Fruit fly (Drosophila melanogaster) whole organism, embryonic: Measurements from ENCODE around the gene CG13113.

Experiments used
- Ada2b ChIP-seq: fragments of 200-800 bp; sonication (Bioruptor generic); IDR thresholded peaks from 2 replicates; pipeline ENCODE4 v1.3.6; 2022; ENCODE audit warnings: missing biosample characterization, missing genetic modification characterization
- BEAF-32 ChIP-seq: fragments of 200-800 bp; sonication (Bioruptor generic); optimal IDR thresholded peaks from 3 replicates; lab custom pipeline; 2017; ENCODE audit warnings: missing biosample characterization, missing genetic modification characterization, mild to moderate bottlenecking, moderate library complexity, missing genetic modification reagents
- Bdp1 ChIP-seq: fragments of 200-800 bp; sonication (Bioruptor generic); optimal IDR thresholded peaks from 3 replicates; lab custom pipeline; 2016; ENCODE audit warnings: missing biosample characterization, missing genetic modification characterization
- CG11398 ChIP-seq: fragments of 200-800 bp; sonication (Bioruptor generic); optimal IDR thresholded peaks from 2 replicates; lab custom pipeline; 2016; ENCODE audit warnings: missing biosample characterization, missing genetic modification characterization
- CG11456 ChIP-seq: fragments of 200-800 bp; sonication (Bioruptor generic); IDR thresholded peaks from 3 replicates; pipeline ENCODE4 v1.3.6; 2022; ENCODE audit warnings: missing biosample characterization, missing genetic modification characterization
- CG12104 ChIP-seq: fragments of 200-800 bp; sonication (Bioruptor generic); optimal IDR thresholded peaks from 3 replicates; lab custom pipeline; 2016; ENCODE audit warnings: missing biosample characterization, missing genetic modification characterization
- CG1233 ChIP-seq: fragments of 200-800 bp; sonication (Bioruptor generic); optimal IDR thresholded peaks from 4 replicates; lab custom pipeline; 2018; ENCODE audit warnings: missing biosample characterization, mild to moderate bottlenecking, missing genetic modification characterization
- CG12744 ChIP-seq: fragments of 200-800 bp; sonication (Bioruptor generic); optimal IDR thresholded peaks from 2 replicates; lab custom pipeline; 2016; ENCODE audit warnings: missing biosample characterization, missing genetic modification characterization
- CG13123 ChIP-seq: fragments of 200-800 bp; sonication (Bioruptor generic); optimal IDR thresholded peaks from 2 replicates; lab custom pipeline; 2016; ENCODE audit warnings: missing biosample characterization, missing genetic modification characterization
- CG14965 ChIP-seq: fragments of 200-800 bp; sonication (Bioruptor generic); optimal IDR thresholded peaks from 2 replicates; lab custom pipeline; 2016; ENCODE audit warnings: missing biosample characterization, missing genetic modification characterization, borderline replicate concordance
- CG18262 ChIP-seq: fragments of 200-800 bp; optimal IDR thresholded peaks from 3 replicates; lab custom pipeline; 2019; ENCODE audit warnings: missing biosample characterization, mild to moderate bottlenecking, missing genetic modification characterization, moderate library complexity
- CG18619 ChIP-seq: fragments of 200-800 bp; sonication (Bioruptor generic); optimal IDR thresholded peaks from 3 replicates; lab custom pipeline; 2017; ENCODE audit warnings: missing biosample characterization, mild to moderate bottlenecking, missing genetic modification characterization
- CG18764 ChIP-seq: fragments of 200-800 bp; sonication (Bioruptor generic); optimal IDR thresholded peaks from 3 replicates; lab custom pipeline; 2016; ENCODE audit warnings: missing biosample characterization, missing genetic modification characterization
- CG2875 ChIP-seq: fragments of 200-800 bp; sonication (Bioruptor generic); optimal IDR thresholded peaks from 2 replicates; lab custom pipeline; 2017; ENCODE audit warnings: missing biosample characterization, mild to moderate bottlenecking, missing genetic modification characterization, missing genetic modification reagents
- CG2889 ChIP-seq: fragments of 200-800 bp; sonication (Bioruptor generic); IDR thresholded peaks from 3 replicates; pipeline ENCODE4 v1.3.6; 2022; ENCODE audit warnings: missing biosample characterization, missing genetic modification characterization
- CG31365 ChIP-seq: fragments of 200-800 bp; sonication (Bioruptor generic); optimal IDR thresholded peaks from 2 replicates; lab custom pipeline; 2018; ENCODE audit warnings: missing biosample characterization, mild to moderate bottlenecking, missing genetic modification characterization
- CG31441 ChIP-seq: fragments of 200-800 bp; sonication (Bioruptor generic); IDR thresholded peaks from 2 replicates; pipeline ENCODE4 v1.3.6; 2022; ENCODE audit warnings: missing biosample characterization, missing genetic modification characterization
- CG34422 ChIP-seq: fragments of 200-800 bp; sonication (Bioruptor generic); IDR thresholded peaks from 3 replicates; pipeline ENCODE4 v1.3.6; 2022; ENCODE audit warnings: missing biosample characterization, missing genetic modification characterization
- CG4707 ChIP-seq: fragments of 200-800 bp; sonication (Bioruptor generic); optimal IDR thresholded peaks from 2 replicates; lab custom pipeline; 2018; ENCODE audit warnings: missing biosample characterization, mild to moderate bottlenecking, missing genetic modification characterization, moderate library complexity
- CG4730 ChIP-seq: fragments of 200-800 bp; sonication (Bioruptor generic); IDR thresholded peaks from 2 replicates; pipeline ENCODE4 v1.3.6; 2022; ENCODE audit warnings: missing biosample characterization, missing genetic modification characterization
- CG6683 ChIP-seq: fragments of 200-800 bp; sonication (Bioruptor generic); optimal IDR thresholded peaks from 2 replicates; lab custom pipeline; 2017; ENCODE audit warnings: missing biosample characterization, mild to moderate bottlenecking, missing genetic modification characterization, missing genetic modification reagents
- CG6765 ChIP-seq: fragments of 200-800 bp; sonication (Bioruptor generic); optimal IDR thresholded peaks from 3 replicates; lab custom pipeline; 2017; ENCODE audit warnings: missing biosample characterization, mild to moderate bottlenecking, missing genetic modification characterization
- CG7556 ChIP-seq: fragments of 200-800 bp; sonication (Bioruptor generic); optimal IDR thresholded peaks from 2 replicates; lab custom pipeline; 2017; ENCODE audit warnings: missing biosample characterization, mild to moderate bottlenecking, missing genetic modification characterization
- CG7987 ChIP-seq: fragments of 200-800 bp; sonication (Bioruptor generic); optimal IDR thresholded peaks from 2 replicates; lab custom pipeline; 2018; ENCODE audit warnings: missing biosample characterization, mild to moderate bottlenecking, missing genetic modification characterization, moderate library complexity
- CG8388 ChIP-seq: fragments of 200-800 bp; sonication (Bioruptor generic); optimal IDR thresholded peaks from 2 replicates; lab custom pipeline; 2019; ENCODE audit warnings: missing biosample characterization, mild to moderate bottlenecking, missing genetic modification characterization, moderate library complexity
- CG8924 ChIP-seq: fragments of 200-800 bp; optimal IDR thresholded peaks from 3 replicates; lab custom pipeline; 2019; ENCODE audit warnings: missing biosample characterization, mild to moderate bottlenecking, missing genetic modification characterization, moderate library complexity
- CkIIα-i1 ChIP-seq: fragments of 200-800 bp; sonication (Bioruptor generic); IDR thresholded peaks from 2 replicates; pipeline ENCODE4 v1.3.6; 2022; ENCODE audit warnings: missing biosample characterization, missing genetic modification characterization
- CoRest ChIP-seq: fragments of 200-800 bp; sonication (Bioruptor generic); optimal IDR thresholded peaks from 3 replicates; lab custom pipeline; 2018; ENCODE audit warnings: missing biosample characterization, mild to moderate bottlenecking, missing genetic modification characterization, moderate library complexity
- Deaf1 ChIP-seq: fragments of 200-800 bp; optimal IDR thresholded peaks from 3 replicates; lab custom pipeline; 2019; ENCODE audit warnings: missing biosample characterization, mild to moderate bottlenecking, missing genetic modification characterization, moderate library complexity
- Dfd ChIP-seq, 2 experiments: fragments of >200 bp; optimal IDR thresholded peaks; 2 replicates each; lab custom pipeline; 2017; ENCODE audit warnings: missing biosample characterization in 2 of 2, missing genetic modification characterization in 2 of 2
- H15 ChIP-seq: fragments of 200-800 bp; sonication (Bioruptor generic); IDR thresholded peaks from 3 replicates; pipeline ENCODE4 v1.3.6; 2022; ENCODE audit warnings: missing biosample characterization, missing genetic modification characterization
- HLH3B ChIP-seq: fragments of 200-800 bp; sonication (Bioruptor generic); IDR thresholded peaks from 2 replicates; pipeline ENCODE4 v1.3.6; 2022; ENCODE audit warnings: missing biosample characterization, missing genetic modification characterization
- MTF-1 ChIP-seq: fragments of 200-800 bp; sonication (Bioruptor generic); optimal IDR thresholded peaks from 2 replicates; lab custom pipeline; 2018; ENCODE audit warnings: missing biosample characterization, mild to moderate bottlenecking, missing genetic modification characterization, borderline replicate concordance
- NC2α ChIP-seq: fragments of 200-800 bp; sonication (Bioruptor generic); optimal IDR thresholded peaks from 2 replicates; lab custom pipeline; 2016; ENCODE audit warnings: missing biosample characterization, missing genetic modification characterization
- Side ChIP-seq: fragments of 200-800 bp; sonication (Bioruptor generic); optimal IDR thresholded peaks from 2 replicates; lab custom pipeline; 2016; ENCODE audit warnings: missing biosample characterization, missing genetic modification characterization
- ab ChIP-seq: fragments of 200-800 bp; sonication (Bioruptor generic); optimal IDR thresholded peaks from 2 replicates; lab custom pipeline; 2016; ENCODE audit warnings: missing biosample characterization, missing genetic modification characterization
- cg ChIP-seq: fragments of 200-800 bp; sonication (Bioruptor generic); optimal IDR thresholded peaks from 3 replicates; lab custom pipeline; 2019; ENCODE audit warnings: missing biosample characterization, mild to moderate bottlenecking, missing genetic modification characterization, moderate library complexity
- chinmo ChIP-seq: fragments of 200-800 bp; sonication (Bioruptor generic); IDR thresholded peaks from 4 replicates; pipeline ENCODE4 v1.3.6; 2022; ENCODE audit warnings: missing biosample characterization, missing genetic modification characterization; ENCODE audit not compliant: partially characterized antibody
- disco-r ChIP-seq: fragments of 200-800 bp; sonication (Bioruptor generic); optimal IDR thresholded peaks from 2 replicates; lab custom pipeline; 2016; ENCODE audit warnings: missing biosample characterization, missing genetic modification characterization
- en ChIP-seq: fragments of 200-800 bp; sonication (Bioruptor generic); optimal IDR thresholded peaks from 2 replicates; lab custom pipeline; 2016; ENCODE audit warnings: missing biosample characterization, missing genetic modification characterization
- eve ChIP-seq, 2 experiments: fragments of >200 bp; optimal IDR thresholded peaks; 2 replicates each; lab custom pipeline; 2017; ENCODE audit warnings: missing biosample characterization in 2 of 2, missing genetic modification characterization in 2 of 2
- fd3F ChIP-seq: fragments of 200-800 bp; sonication (Bioruptor generic); optimal IDR thresholded peaks from 2 replicates; lab custom pipeline; 2018; ENCODE audit warnings: missing biosample characterization, mild to moderate bottlenecking, missing genetic modification characterization, moderate library complexity
- gro ChIP-seq: fragments of 200-800 bp; sonication (Bioruptor generic); optimal IDR thresholded peaks from 2 replicates; lab custom pipeline; 2016; ENCODE audit warnings: missing biosample characterization, missing genetic modification characterization
- lilli ChIP-seq: fragments of 200-800 bp; sonication (Bioruptor generic); optimal IDR thresholded peaks from 3 replicates; lab custom pipeline; 2016; ENCODE audit warnings: missing biosample characterization, missing genetic modification characterization
- pfk ChIP-seq: fragments of 200-800 bp; sonication (Bioruptor generic); optimal IDR thresholded peaks from 2 replicates; lab custom pipeline; 2018; ENCODE audit warnings: missing biosample characterization, mild to moderate bottlenecking, missing genetic modification characterization, moderate library complexity
- prd ChIP-seq, 3 experiments: fragments of >200 bp in 2 of 3; fragments of 200-800 bp in 1 of 3; sonication (Bioruptor generic) in 1 of 3; optimal IDR thresholded peaks in 2 of 3; IDR thresholded peaks in 1 of 3; 2 replicates in 2 of 3; 3 replicates in 1 of 3; pipeline versions ENCODE4 v1.3.6 to Lab custom; 2017 to 2022; ENCODE audit warnings: missing biosample characterization in 1 of 3, missing genetic modification characterization in 1 of 3
- pum ChIP-seq: fragments of 200-800 bp; sonication (Bioruptor generic); optimal IDR thresholded peaks from 2 replicates; lab custom pipeline; 2016; ENCODE audit warnings: missing biosample characterization, missing genetic modification characterization
- sd ChIP-seq: fragments of 200-800 bp; sonication (Bioruptor generic); optimal IDR thresholded peaks from 3 replicates; lab custom pipeline; 2018; ENCODE audit warnings: missing biosample characterization, mild to moderate bottlenecking, missing genetic modification characterization, moderate library complexity
- stc ChIP-seq: fragments of 200-800 bp; sonication (Bioruptor generic); IDR thresholded peaks from 2 replicates; pipeline ENCODE4 v1.3.6; 2022; ENCODE audit warnings: missing biosample characterization, missing genetic modification characterization
- tio ChIP-seq: fragments of 200-800 bp; sonication (Bioruptor generic); optimal IDR thresholded peaks from 2 replicates; lab custom pipeline; 2017; ENCODE audit warnings: missing biosample characterization, missing genetic modification characterization, inconsistent platforms
- wor ChIP-seq: fragments of 200-800 bp; sonication (Bioruptor generic); IDR thresholded peaks from 2 replicates; pipeline ENCODE4 v1.3.6; 2022; ENCODE audit warnings: missing biosample characterization, missing genetic modification characterization

CG13113 gene

DNA sequence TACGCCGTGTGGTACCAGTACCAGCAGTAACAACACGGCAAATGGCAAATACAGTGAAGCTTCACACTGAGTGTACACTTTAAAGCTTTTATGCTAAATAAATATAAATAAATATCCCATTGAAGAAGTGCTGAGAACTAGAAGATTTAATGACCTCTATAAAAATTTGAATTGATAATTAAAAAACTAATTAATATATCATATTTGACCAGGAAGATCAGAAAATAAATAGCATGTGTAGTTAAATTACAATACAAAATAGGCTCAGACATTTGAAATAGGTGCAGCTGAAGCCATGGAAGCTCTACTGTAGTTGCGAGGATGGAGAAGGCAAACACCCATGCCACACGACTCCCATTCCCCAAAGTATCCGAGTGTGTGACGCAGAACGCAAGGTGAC, 20.6 kb downstream of the CG13113 start (continued):
- TF ChIP-seq HLH3B (GFP tag; lab: Robert Waterston, UW) (peak; percentile 44; the same call in 1 of the 2 replicates), CG34422 (GFP tag; lab: Robert Waterston, UW) (0 out of 3 replicates have a peak, but pooled peaks have one; percentile 18), H15 (GFP tag; lab: Robert Waterston, UW) (no peak), CG7556 (GFP tag; lab: Kevin White, UChicago) (peak; percentile 58), CG6765 (GFP tag; lab: Kevin White, UChicago) (no peak), CG13123 (GFP tag; lab: Kevin White, UChicago) (no peak), CG18262 (tag; lab: Kevin White, UChicago) (peak; percentile 42), CG11398 (GFP tag; lab: Kevin White, UChicago) (no peak), CG11456 (GFP tag; lab: Robert Waterston, UW) (no peak), CG7987 (GFP tag; lab: Kevin White, UChicago) (no peak), CG4707 (no peak), CG8924 (peak; percentile 51), CG6683 (GFP tag; lab: Kevin White, UChicago) (peak; percentile 14), MTF-1 (GFP tag; lab: Kevin White, UChicago) (no peak), Deaf1 (tag; lab: Kevin White, UChicago) (peak; percentile 18), CG2889 (GFP tag; lab: Robert Waterston, UW) (no peak), stc (GFP tag; lab: Robert Waterston, UW) (no peak), Ada2b (peak; percentile 35; the same call in 1 of the 2 replicates), lilli (GFP tag; lab: Kevin White, UChicago) (peak; percentile 37), chinmo (GFP tag; lab: Robert Waterston, UW) (no peak), CG12744 (GFP tag; lab: Kevin White, UChicago) (no peak), sd (tag; lab: Kevin White, UChicago) (no peak), CG31441 (GFP tag; lab: Robert Waterston, UW) (peak; percentile 60), CG4730 (GFP tag; lab: Robert Waterston, UW) (no peak), pum (GFP tag; lab: Kevin White, UChicago) (no peak), CG31365 (tag; lab: Kevin White, UChicago) (no peak), CG8388 (GFP tag; lab: Kevin White, UChicago) (peak; percentile 36), CG14965 (GFP tag; lab: Kevin White, UChicago) (no peak), ab (GFP tag; lab: Kevin White, UChicago) (no peak), CkIIα-i1 (GFP tag; lab: Robert Waterston, UW) (no peak), CG1233 (GFP tag; lab: Kevin White, UChicago) (no peak), NC2α (GFP tag; lab: Kevin White, UChicago) (no peak), tio (GFP tag; lab: Kevin White, UChicago) (peak; percentile 16), en (GFP tag; lab: Kevin White, UChicago) (no peak), cg (GFP tag; lab: Kevin White, UChicago) (no peak), fd3F (GFP tag; lab: Kevin White, UChicago) (peak; percentile 41), Side (no peak), CG18764 (GFP tag; lab: Kevin White, UChicago) (no peak), pfk (GFP tag; lab: Kevin White, UChicago) (no peak), CoRest (tag; lab: Kevin White, UChicago) (peak; percentile 63), Bdp1 (GFP tag; lab: Kevin White, UChicago) (no peak), wor (0 out of 2 replicates have a peak, but pooled peaks have one; percentile 14), eve (GFP tag; optimal IDR thresholded peaks at IDR 0.05; lab: Kevin White, UChicago) (peak in 1 of 2 experiments; percentile 31), CG18619 (peak; percentile 32), prd (optimal IDR thresholded peaks at IDR 0.05; lab: Kevin White, UChicago) (no peak), prd (GFP tag; IDR thresholded peaks at IDR 0.05; lab: Robert Waterston, UW) (peak; percentile 29; the same call in 1 of the 3 replicates), disco-r (GFP tag; lab: Kevin White, UChicago) (no peak), CG2875 (GFP tag; lab: Kevin White, UChicago) (no peak), gro (GFP tag; lab: Kevin White, UChicago) (no peak), Dfd (GFP tag; optimal IDR thresholded peaks at IDR 0.05; lab: Kevin White, UChicago) (no peak), BEAF-32 (GFP tag; lab: Kevin White, UChicago) (no peak), CG12104 (peak; percentile 23)
